Worm (Caenorhabditis elegans) whole organism, early embryonic: ENCODE data around the gene pac-1.

ENCODE experiments used
- B0310.2 ChIP-seq: sonication (generic microtip); optimal IDR thresholded peaks from 2 replicates; lab custom pipeline; 2016; ENCODE audit warnings: mild to moderate bottlenecking, missing genetic modification characterization, missing compliant biosample characterization
- F13C5.2 ChIP-seq: sonication (generic microtip); optimal IDR thresholded peaks from 2 replicates; lab custom pipeline; 2017; ENCODE audit warnings: mild to moderate bottlenecking, missing genetic modification characterization, inconsistent platforms, missing compliant biosample characterization
- aly-1 ChIP-seq: sonication (generic microtip); optimal IDR thresholded peaks from 2 replicates; lab custom pipeline; 2016; ENCODE audit warnings: missing genetic modification characterization, missing compliant biosample characterization
- ama-1 ChIP-seq: fragments of 150-350 bp; optimal IDR thresholded peaks from 2 replicates; lab custom pipeline; 2014
- ceh-13 ChIP-seq: fragments of 200-800 bp; sonication (Bioruptor generic); optimal IDR thresholded peaks from 2 replicates; lab custom pipeline; 2018; ENCODE audit warnings: mild to moderate bottlenecking, missing genetic modification characterization, missing compliant biosample characterization
- ceh-36 ChIP-seq: sonication (generic microtip); optimal IDR thresholded peaks from 2 replicates; lab custom pipeline; 2016; ENCODE audit warnings: missing genetic modification characterization, inconsistent platforms, missing compliant biosample characterization
- ets-7 ChIP-seq: sonication (generic microtip); optimal IDR thresholded peaks from 2 replicates; lab custom pipeline; 2016; ENCODE audit warnings: missing genotype, missing genetic modification characterization, missing compliant biosample characterization
- flt-1 ChIP-seq: fragments of 200-800 bp; sonication (Bioruptor generic); IDR thresholded peaks from 2 replicates; pipeline ENCODE4 v1.3.6; 2022; ENCODE audit warnings: missing genetic modification characterization, missing compliant biosample characterization
- hmbx-1 ChIP-seq: sonication (generic microtip); optimal IDR thresholded peaks from 2 replicates; lab custom pipeline; 2016; ENCODE audit warnings: mild to moderate bottlenecking, missing genetic modification characterization, missing compliant biosample characterization
- hmg-4 ChIP-seq: fragments of 200-800 bp; sonication (Bioruptor generic); optimal IDR thresholded peaks from 2 replicates; lab custom pipeline; 2018; ENCODE audit warnings: mild to moderate bottlenecking, missing genetic modification characterization, missing compliant biosample characterization
- hnd-1 ChIP-seq: sonication (generic microtip); optimal IDR thresholded peaks from 2 replicates; lab custom pipeline; 2016; ENCODE audit warnings: missing genetic modification characterization, missing compliant biosample characterization
- pes-1 ChIP-seq: fragments of 200-800 bp; sonication (Bioruptor generic); IDR thresholded peaks from 2 replicates; pipeline ENCODE4 v1.3.6; 2022; ENCODE audit warnings: missing genetic modification reagents, missing genetic modification characterization, missing compliant biosample characterization
- scrt-1 ChIP-seq: fragments of 200-800 bp; sonication (Bioruptor generic); IDR thresholded peaks from 2 replicates; pipeline ENCODE4 v1.3.6; 2022; ENCODE audit warnings: missing genetic modification characterization, missing compliant biosample characterization
- sea-1 ChIP-seq: fragments of 200-800 bp; sonication (Bioruptor generic); conservative IDR thresholded peaks from 2 replicates; pipeline ENCODE4 v1.3.6; 2022; ENCODE audit warnings: missing genetic modification characterization, missing compliant biosample characterization
- tbx-11 ChIP-seq: fragments of 200-800 bp; sonication (Bioruptor generic); IDR thresholded peaks from 2 replicates; pipeline ENCODE4 v1.3.6; 2022; ENCODE audit warnings: missing genetic modification characterization, missing compliant biosample characterization
- tbx-37 ChIP-seq: fragments of 200-800 bp; sonication (Bioruptor generic); conservative IDR thresholded peaks from 2 replicates; pipeline ENCODE4 v1.3.6; 2022; ENCODE audit warnings: missing genetic modification reagents, missing genetic modification characterization, missing compliant biosample characterization
- tra-4 ChIP-seq: sonication (generic microtip); optimal IDR thresholded peaks from 2 replicates; lab custom pipeline; 2017; ENCODE audit warnings: missing genetic modification characterization, missing compliant biosample characterization

pac-1 gene

ce11 chrIII:8533900-8534299, 39.1 kb downstream of the pac-1 start:
- TF ChIP-seq scrt-1 (GFP tag; lab: Robert Waterston, UW) (no peak), sea-1 (GFP tag; lab: Robert Waterston, UW) (no peak), tra-4 (tag; lab: Kevin White, UChicago) (no peak), pes-1 (no peak), aly-1 (no peak), ets-7 (no peak), ama-1 (no peak)

- no peak for TF ChIP-seq tra-4 (tag; lab: Kevin White, UChicago)
- TF ChIP-seq hmg-4 (GFP tag; lab: Kevin White, UChicago) = no peak
- no peak for TF ChIP-seq F13C5.2 (tag; lab: Kevin White, UChicago)
- TF ChIP-seq scrt-1 (GFP tag; lab: Robert Waterston, UW) = no peak
Observed at ce11 chrIII:8534647-8535181, 39.9 kb downstream of the pac-1 start, which contains the start of gene trp-1. Gene trp-1, plus strand, starts transcription at chrIII:8535131.

- TF ChIP-seq hmbx-1 = no peak
- TF ChIP-seq hmg-4 (GFP tag; lab: Kevin White, UChicago) = no peak
- TF ChIP-seq F13C5.2 (tag; lab: Kevin White, UChicago) = no peak
- no peak for TF ChIP-seq ets-7
Observed at ce11 chrIII:8535445-8535844, 40.6 kb downstream of the pac-1 start.

DNA sequence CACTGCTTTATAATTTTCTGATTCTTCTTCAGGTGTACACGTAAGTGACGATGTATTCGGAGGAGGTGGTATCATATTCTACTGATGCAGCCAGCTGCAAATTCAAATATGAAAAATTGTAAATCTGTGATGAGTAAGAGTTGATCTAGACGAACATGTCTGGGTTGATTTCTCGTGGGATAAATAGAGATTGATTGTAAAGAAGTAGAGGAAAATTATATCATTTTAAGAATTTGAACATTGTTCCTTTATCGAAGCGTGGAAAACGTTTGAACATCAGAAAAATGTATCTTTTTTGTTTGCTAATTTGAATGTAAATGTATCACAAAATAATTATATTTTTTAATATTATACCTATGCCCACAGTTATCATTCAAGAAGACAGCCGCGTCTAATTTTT, 50.7 kb downstream of the pac-1 start, which contains the start of gene ZC21.6:
Gene ZC21.6, minus strand, starts transcription at position 101 of the 400 bp plus-strand sequence.
- TF ChIP-seq B0310.2 (tag; lab: Kevin White, UChicago) = no peak
- no peak for TF ChIP-seq pes-1
- no peak for TF ChIP-seq ets-7
- TF ChIP-seq hmg-4 (GFP tag; lab: Kevin White, UChicago) = no peak
- no peak for TF ChIP-seq sea-1 (GFP tag; lab: Robert Waterston, UW)
- no peak for TF ChIP-seq tra-4 (tag; lab: Kevin White, UChicago)
- no peak for TF ChIP-seq F13C5.2 (tag; lab: Kevin White, UChicago)
- TF ChIP-seq ceh-36 (tag; lab: Kevin White, UChicago) = no peak
- no peak for TF ChIP-seq tbx-11 (GFP tag; lab: Robert Waterston, UW)
- TF ChIP-seq flt-1 (GFP tag; lab: Robert Waterston, UW) = no peak
- no peak for TF ChIP-seq hmbx-1
- no peak for TF ChIP-seq aly-1
- no peak for TF ChIP-seq ceh-13 (GFP tag; lab: Kevin White, UChicago)
- no peak for TF ChIP-seq hnd-1
- no peak for TF ChIP-seq scrt-1 (GFP tag; lab: Robert Waterston, UW)
- no peak for TF ChIP-seq ama-1
- no peak for TF ChIP-seq tbx-37

ce11 chrIII:8551705-8552104, 56.9 kb downstream of the pac-1 start:
- no peak for TF ChIP-seq tbx-37
- no peak for TF ChIP-seq hmbx-1
- TF ChIP-seq B0310.2 (tag; lab: Kevin White, UChicago) = no peak
- no peak for TF ChIP-seq hmg-4 (GFP tag; lab: Kevin White, UChicago)
- no peak for TF ChIP-seq ceh-13 (GFP tag; lab: Kevin White, UChicago)
- TF ChIP-seq ets-7 = no peak
- no peak for TF ChIP-seq tbx-11 (GFP tag; lab: Robert Waterston, UW)
- no peak for TF ChIP-seq pes-1
- no peak for TF ChIP-seq flt-1 (GFP tag; lab: Robert Waterston, UW)
- no peak for TF ChIP-seq hnd-1
- no peak for TF ChIP-seq ceh-36 (tag; lab: Kevin White, UChicago)
- no peak for TF ChIP-seq ama-1

ce11 chrIII:8552125-8552524, 57.3 kb downstream of the pac-1 start, which contains the start of gene C02D5.4:
Gene C02D5.4, plus strand, starts transcription at chrIII:8552165.
- TF ChIP-seq tbx-37 = no peak
- no peak for TF ChIP-seq tra-4 (tag; lab: Kevin White, UChicago)
- no peak for TF ChIP-seq aly-1
- no peak for TF ChIP-seq scrt-1 (GFP tag; lab: Robert Waterston, UW)
- no peak for TF ChIP-seq hmbx-1
- TF ChIP-seq hmg-4 (GFP tag; lab: Kevin White, UChicago) = no peak
- no peak for TF ChIP-seq sea-1 (GFP tag; lab: Robert Waterston, UW)
- TF ChIP-seq ceh-13 (GFP tag; lab: Kevin White, UChicago) = no peak
- TF ChIP-seq tbx-11 (GFP tag; lab: Robert Waterston, UW) = no peak
- no peak for TF ChIP-seq B0310.2 (tag; lab: Kevin White, UChicago)
- TF ChIP-seq ets-7 = no peak
- no peak for TF ChIP-seq ama-1
- no peak for TF ChIP-seq pes-1
- no peak for TF ChIP-seq hnd-1
- no peak for TF ChIP-seq flt-1 (GFP tag; lab: Robert Waterston, UW)
- TF ChIP-seq ceh-36 (tag; lab: Kevin White, UChicago) = no peak

- no peak for TF ChIP-seq scrt-1 (GFP tag; lab: Robert Waterston, UW)
- TF ChIP-seq F13C5.2 (tag; lab: Kevin White, UChicago) = no peak
- TF ChIP-seq tbx-11 (GFP tag; lab: Robert Waterston, UW) = no peak
- no peak for TF ChIP-seq B0310.2 (tag; lab: Kevin White, UChicago)
- TF ChIP-seq flt-1 (GFP tag; lab: Robert Waterston, UW) = no peak
- no peak for TF ChIP-seq pes-1
- TF ChIP-seq hmg-4 (GFP tag; lab: Kevin White, UChicago) = no peak
- TF ChIP-seq ets-7 = no peak
- TF ChIP-seq tra-4 (tag; lab: Kevin White, UChicago) = no peak
- TF ChIP-seq ceh-13 (GFP tag; lab: Kevin White, UChicago) = no peak
- no peak for TF ChIP-seq sea-1 (GFP tag; lab: Robert Waterston, UW)
- TF ChIP-seq ceh-36 (tag; lab: Kevin White, UChicago) = no peak
- no peak for TF ChIP-seq hnd-1
- no peak for TF ChIP-seq ama-1
- TF ChIP-seq aly-1 = no peak
- no peak for TF ChIP-seq tbx-37
Observed at ce11 chrIII:8554472-8554871, 59.7 kb downstream of the pac-1 start, which contains the start of gene gsto-2. Gene gsto-2, plus strand, starts transcription at chrIII:8554772.

DNA sequence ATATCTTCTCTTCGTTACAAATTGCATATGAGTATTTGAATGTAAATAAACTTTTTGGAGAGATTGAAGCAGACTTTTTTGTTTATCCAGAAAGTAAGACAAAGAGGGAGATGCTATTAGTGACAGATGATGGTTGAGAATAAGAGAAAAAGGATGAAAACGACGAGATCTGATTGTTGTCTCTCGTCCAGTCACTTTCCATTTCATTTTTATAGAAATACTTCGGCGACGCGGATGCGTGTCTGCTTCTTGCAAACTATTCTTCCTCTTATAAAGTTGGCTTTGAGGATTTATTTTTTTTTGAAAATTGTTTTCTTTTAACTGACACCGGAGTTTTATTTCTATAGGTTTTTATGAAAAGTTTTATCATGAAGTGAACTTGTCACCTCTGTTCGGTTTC, 60.9 kb downstream of the pac-1 start:
- TF ChIP-seq ama-1 (no peak), sea-1 (GFP tag; lab: Robert Waterston, UW) (no peak), ceh-36 (tag; lab: Kevin White, UChicago) (no peak), B0310.2 (tag; lab: Kevin White, UChicago) (no peak), F13C5.2 (tag; lab: Kevin White, UChicago) (no peak), tbx-11 (GFP tag; lab: Robert Waterston, UW) (no peak), scrt-1 (GFP tag; lab: Robert Waterston, UW) (no peak), hnd-1 (no peak), ets-7 (no peak), tra-4 (tag; lab: Kevin White, UChicago) (no peak), aly-1 (no peak), hmbx-1 (no peak), hmg-4 (GFP tag; lab: Kevin White, UChicago) (no peak), tbx-37 (no peak), flt-1 (GFP tag; lab: Robert Waterston, UW) (no peak), pes-1 (no peak)
